Fruit fly (Drosophila melanogaster): Measurements from ENCODE around the gene Pcyt2.

DNA sequence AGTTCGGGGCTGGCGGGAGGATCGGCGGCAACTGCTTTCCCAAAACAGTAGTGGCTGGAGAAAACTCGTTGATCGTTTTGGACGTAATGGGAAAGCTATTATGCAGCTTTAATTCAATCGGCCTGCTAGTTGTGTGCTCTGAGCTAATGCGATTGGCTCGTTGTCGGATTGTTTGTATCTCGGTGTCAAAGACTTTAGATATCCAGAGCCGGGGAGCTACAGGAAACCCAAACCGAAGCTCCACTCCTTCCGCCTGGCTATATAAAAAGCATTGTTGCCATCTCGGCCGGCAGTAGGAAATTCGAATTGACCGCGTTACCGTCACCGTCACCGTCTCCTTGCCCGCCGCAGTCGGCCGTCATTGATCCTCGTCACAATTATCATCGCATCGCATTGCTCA is 11.8 kb downstream of the Pcyt2 start, which contains the start of gene CG12003:
- TF ChIP-seq h (optimal IDR thresholded peaks at IDR 0.05) (no peak), insv (optimal IDR thresholded peaks at IDR 0.05) (no peak), Myc (optimal IDR thresholded peaks at IDR 0.05) (no peak), ttk (optimal IDR thresholded peaks at IDR 0.05) (no peak), Sin3A (optimal IDR thresholded peaks at IDR 0.05) (no peak)

Measured in Kc167 (cell line).